Worm (Caenorhabditis elegans): ENCODE measurements around the gene K07F5.17.

Gene K07F5.17

ce11 chrIV:9842071-9842470, at the start of gene K07F5.17:
TSS of gene K07F5.17 (plus strand) at chrIV:9842371.
- TF ChIP-seq lsy-2 (tag; optimal IDR thresholded peaks at IDR 0.05) (no peak), hlh-1 (tag; optimal IDR thresholded peaks at IDR 0.05) (no peak), ces-1 (GFP tag; optimal IDR thresholded peaks at IDR 0.05) (no peak), pha-4 (tag; optimal IDR thresholded peaks at IDR 0.05) (no peak), M03D4.4 (tag; optimal IDR thresholded peaks at IDR 0.05) (no peak), nhr-237 (tag; optimal IDR thresholded peaks at IDR 0.05) (no peak), zip-8 (tag; optimal IDR thresholded peaks at IDR 0.05) (no peak), ceh-43 (GFP tag; optimal IDR thresholded peaks at IDR 0.05) (no peak), unc-120 (tag; optimal IDR thresholded peaks at IDR 0.05; ENCODE audit: poor library complexity, severe bottlenecking) (no peak), flh-1 (GFP tag; optimal IDR thresholded peaks at IDR 0.05) (no peak), unc-62 (GFP tag; optimal IDR thresholded peaks at IDR 0.05) (no peak), nhr-76 (tag; optimal IDR thresholded peaks at IDR 0.05) (no peak), sptf-1 (tag; optimal IDR thresholded peaks at IDR 0.05) (no peak), drap-1 (GFP tag; optimal IDR thresholded peaks at IDR 0.05) (no peak), elt-3 (tag; optimal IDR thresholded peaks at IDR 0.05) (no peak), mep-1 (tag; optimal IDR thresholded peaks at IDR 0.05) (no peak), sem-2 (GFP tag; optimal IDR thresholded peaks at IDR 0.05) (no peak), cnd-1 (tag; optimal IDR thresholded peaks at IDR 0.05) (no peak)

DNA sequence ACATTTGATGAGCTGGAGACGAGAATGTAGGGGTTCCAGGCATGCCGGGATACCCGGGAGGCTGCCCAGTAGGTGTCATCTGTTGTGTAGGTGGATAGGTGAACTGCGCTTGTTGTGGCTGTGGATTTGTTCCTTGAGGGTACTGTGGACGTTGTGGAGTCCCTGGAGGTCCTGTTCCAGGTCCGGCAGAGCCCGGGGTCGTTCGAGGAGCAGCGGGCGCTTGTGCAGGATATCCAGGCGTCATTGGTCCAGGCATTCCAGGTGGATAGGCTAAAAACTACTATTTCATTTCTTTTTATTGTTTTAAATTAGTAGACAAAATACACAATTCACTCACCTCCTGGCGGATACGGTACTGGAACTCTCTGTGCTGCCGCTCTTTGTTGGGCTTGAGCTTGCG, 46.9 kb upstream of the K07F5.17 start:
- TF ChIP-seq unc-62 (GFP tag; optimal IDR thresholded peaks at IDR 0.05): no peak
- no peak for TF ChIP-seq pha-4 (tag; optimal IDR thresholded peaks at IDR 0.05)
- TF ChIP-seq sptf-1 (tag; optimal IDR thresholded peaks at IDR 0.05): no peak
- no peak for TF ChIP-seq lsy-2 (tag; optimal IDR thresholded peaks at IDR 0.05)
- TF ChIP-seq nhr-2 (tag; optimal IDR thresholded peaks at IDR 0.05): no peak
- no peak for TF ChIP-seq nhr-28 (tag; optimal IDR thresholded peaks at IDR 0.05)
- TF ChIP-seq ceh-43 (GFP tag; optimal IDR thresholded peaks at IDR 0.05): no peak
- TF ChIP-seq ceh-39 (tag; optimal IDR thresholded peaks at IDR 0.05): no peak
- TF ChIP-seq tbx-8 (GFP tag; optimal IDR thresholded peaks at IDR 0.05): no peak

ce11 chrIV:9796494-9796893, 45.7 kb upstream of the K07F5.17 start, which contains the start of gene pis-1:
TSS of gene pis-1 (minus strand) at chrIV:9796594.
- no peak for TF ChIP-seq lin-13 (tag; optimal IDR thresholded peaks at IDR 0.05)
- no peak for TF ChIP-seq zip-8 (tag; optimal IDR thresholded peaks at IDR 0.05)
- no peak for TF ChIP-seq lin-32 (GFP tag; optimal IDR thresholded peaks at IDR 0.05)
- no peak for TF ChIP-seq elt-3 (tag; optimal IDR thresholded peaks at IDR 0.05)
- no peak for TF ChIP-seq flh-1 (GFP tag; optimal IDR thresholded peaks at IDR 0.05)
- no peak for TF ChIP-seq M03D4.4 (tag; optimal IDR thresholded peaks at IDR 0.05)
- TF ChIP-seq lsy-2 (tag; optimal IDR thresholded peaks at IDR 0.05): no peak
- no peak for TF ChIP-seq nhr-76 (tag; optimal IDR thresholded peaks at IDR 0.05)
- no peak for TF ChIP-seq blmp-1 (tag; optimal IDR thresholded peaks at IDR 0.05)
- no peak for TF ChIP-seq elt-1 (tag; optimal IDR thresholded peaks at IDR 0.05; ENCODE audit: borderline replicate concordance, insufficient read depth)
- no peak for TF ChIP-seq nhr-12 (tag; optimal IDR thresholded peaks at IDR 0.05)
- TF ChIP-seq mab-5 (tag; optimal IDR thresholded peaks at IDR 0.05): no peak
- no peak for TF ChIP-seq drap-1 (GFP tag; optimal IDR thresholded peaks at IDR 0.05)
- TF ChIP-seq ceh-83 (GFP tag; optimal IDR thresholded peaks at IDR 0.05): no peak
- TF ChIP-seq mls-2 (tag; optimal IDR thresholded peaks at IDR 0.05): no peak
- TF ChIP-seq ham-2 (GFP tag; optimal IDR thresholded peaks at IDR 0.05): no peak
- TF ChIP-seq sptf-1 (tag; optimal IDR thresholded peaks at IDR 0.05): no peak
- TF ChIP-seq ceh-39 (tag; optimal IDR thresholded peaks at IDR 0.05): no peak
- TF ChIP-seq unc-62 (GFP tag; optimal IDR thresholded peaks at IDR 0.05): no peak

ce11 chrIV:9797304-9798003, 44.7 kb upstream of the K07F5.17 start, which contains the start of gene T13F2.2:
TSS of gene T13F2.2 (minus strand) at chrIV:9797354.
- TF ChIP-seq blmp-1 (tag; optimal IDR thresholded peaks at IDR 0.05) (no peak), lin-32 (GFP tag; optimal IDR thresholded peaks at IDR 0.05) (no peak), ces-1 (GFP tag; optimal IDR thresholded peaks at IDR 0.05) (peak; percentile 22)

ce11 chrIV:9798307-9798706, 43.9 kb upstream of the K07F5.17 start:
- TF ChIP-seq unc-39 (tag; optimal IDR thresholded peaks at IDR 0.05): no peak
- no peak for TF ChIP-seq nhr-12 (tag; optimal IDR thresholded peaks at IDR 0.05)
- TF ChIP-seq unc-62 (GFP tag; optimal IDR thresholded peaks at IDR 0.05): no peak
- peak; percentile 94 for TF ChIP-seq ces-1 (GFP tag; optimal IDR thresholded peaks at IDR 0.05)

Data from whole organism, mixed stage, embryonic.